Worm (Caenorhabditis elegans): ENCODE measurements around the gene C16D9.9.

DNA sequence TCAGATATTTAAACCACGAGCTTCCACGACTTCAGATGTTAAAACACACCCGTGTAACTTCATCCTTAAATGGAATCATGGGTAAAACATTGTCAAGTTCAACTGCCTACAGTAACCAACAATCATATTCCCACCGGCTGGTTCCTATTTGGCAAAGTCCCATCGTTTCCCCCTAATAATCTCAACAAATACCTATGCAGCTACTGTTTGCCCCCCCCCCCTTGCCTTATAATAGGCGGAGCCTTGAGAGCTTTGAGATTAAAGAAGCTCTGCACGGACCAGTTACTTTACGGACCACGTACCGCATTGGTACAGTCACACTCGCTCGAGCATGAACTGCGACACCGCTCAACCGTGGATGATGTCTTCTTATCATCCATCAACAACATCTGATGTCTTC, 39.4 kb upstream of the C16D9.9 start, which contains the start of gene pax-1:
- no peak for TF ChIP-seq mep-1 (tag; optimal IDR thresholded peaks at IDR 0.05)
- no peak for TF ChIP-seq nhr-2 (tag; optimal IDR thresholded peaks at IDR 0.05)
- no peak for TF ChIP-seq drap-1 (GFP tag; optimal IDR thresholded peaks at IDR 0.05)
- no peak for TF ChIP-seq ztf-11 (tag; optimal IDR thresholded peaks at IDR 0.05)
- TF ChIP-seq blmp-1 (tag; optimal IDR thresholded peaks at IDR 0.05) = no peak
- no peak for TF ChIP-seq nhr-237 (tag; optimal IDR thresholded peaks at IDR 0.05)
- TF ChIP-seq elt-3 (tag; optimal IDR thresholded peaks at IDR 0.05) = no peak
- TF ChIP-seq flh-1 (GFP tag; optimal IDR thresholded peaks at IDR 0.05) = no peak
- TF ChIP-seq nhr-28 (tag; optimal IDR thresholded peaks at IDR 0.05) = no peak
- TF ChIP-seq lsy-2 (tag; optimal IDR thresholded peaks at IDR 0.05) = no peak
- no peak for TF ChIP-seq elt-1 (tag; optimal IDR thresholded peaks at IDR 0.05; ENCODE audit: borderline replicate concordance, insufficient read depth)
- TF ChIP-seq lin-32 (GFP tag; optimal IDR thresholded peaks at IDR 0.05) = no peak
- no peak for TF ChIP-seq unc-39 (tag; optimal IDR thresholded peaks at IDR 0.05)
- no peak for TF ChIP-seq nhr-76 (tag; optimal IDR thresholded peaks at IDR 0.05)

Data from whole organism, mixed stage, embryonic.